Worm (Caenorhabditis elegans) whole organism, mixed stage, embryonic: ENCODE data around the gene pals-31.

ENCODE experiments used
- M03D4.4 ChIP-seq: sonication (generic microtip); optimal IDR thresholded peaks from 2 replicates; lab custom pipeline; 2017; ENCODE audit warnings: mild to moderate bottlenecking, missing genetic modification characterization, missing compliant biosample characterization
- bed-3 ChIP-seq: fragments of 200-800 bp; sonication (Bioruptor generic); optimal IDR thresholded peaks from 3 replicates; lab custom pipeline; 2018; ENCODE audit warnings: mild to moderate bottlenecking, missing genetic modification characterization, moderate library complexity, missing compliant biosample characterization
- blmp-1 ChIP-seq: fragments of 150-350 bp; optimal IDR thresholded peaks from 2 replicates; lab custom pipeline; 2014; ENCODE audit warnings: missing biosample characterization, missing genetic modification characterization
- ceh-39 ChIP-seq: fragments of 150-350 bp; optimal IDR thresholded peaks from 2 replicates; lab custom pipeline; 2014; ENCODE audit warnings: missing biosample characterization, missing genetic modification characterization
- ceh-43 ChIP-seq: fragments of 200-800 bp; sonication (Bioruptor generic); optimal IDR thresholded peaks from 2 replicates; lab custom pipeline; 2018; ENCODE audit warnings: mild to moderate bottlenecking, missing genetic modification characterization, moderate library complexity, missing compliant biosample characterization
- ces-1 ChIP-seq: fragments of 150-350 bp; optimal IDR thresholded peaks from 2 replicates; lab custom pipeline; 2014; ENCODE audit warnings: missing biosample characterization, missing genetic modification reagents, missing genetic modification characterization
- cnd-1 ChIP-seq: fragments of 200-800 bp; sonication (Bioruptor generic); optimal IDR thresholded peaks from 2 replicates; lab custom pipeline; 2018; ENCODE audit warnings: mild to moderate bottlenecking, missing genetic modification characterization, missing compliant biosample characterization
- elt-1 ChIP-seq: sonication (generic microtip); optimal IDR thresholded peaks from 2 replicates; lab custom pipeline; 2017; ENCODE audit warnings: missing genetic modification characterization, mild to moderate bottlenecking, missing compliant biosample characterization, antibody characterized with exemption, moderate library complexity, borderline replicate concordance; ENCODE audit not compliant: insufficient read depth
- elt-3 ChIP-seq: fragments of 150-350 bp; optimal IDR thresholded peaks from 2 replicates; lab custom pipeline; 2014; ENCODE audit warnings: missing biosample characterization, missing genetic modification characterization
- flh-1 ChIP-seq: fragments of 200-800 bp; sonication (Bioruptor generic); optimal IDR thresholded peaks from 2 replicates; lab custom pipeline; 2018; ENCODE audit warnings: mild to moderate bottlenecking, missing genetic modification characterization, moderate library complexity, missing compliant biosample characterization
- ham-2 ChIP-seq: fragments of 200-800 bp; sonication (Bioruptor generic); optimal IDR thresholded peaks from 2 replicates; lab custom pipeline; 2018; ENCODE audit warnings: mild to moderate bottlenecking, missing genetic modification characterization, missing compliant biosample characterization
- hlh-1 ChIP-seq: fragments of 150-350 bp; optimal IDR thresholded peaks from 2 replicates; lab custom pipeline; 2014; ENCODE audit warnings: missing biosample characterization, missing genetic modification reagents, missing genetic modification characterization
- lin-13 ChIP-seq: fragments of 150-350 bp; optimal IDR thresholded peaks from 2 replicates; lab custom pipeline; 2014; ENCODE audit warnings: missing biosample characterization, missing genetic modification characterization
- lin-32 ChIP-seq: fragments of 200-800 bp; sonication (Bioruptor generic); optimal IDR thresholded peaks from 2 replicates; lab custom pipeline; 2018; ENCODE audit warnings: mild to moderate bottlenecking, missing genetic modification characterization, missing compliant biosample characterization
- lsy-2 ChIP-seq: fragments of 150-350 bp; optimal IDR thresholded peaks from 2 replicates; lab custom pipeline; 2014; ENCODE audit warnings: missing biosample characterization, missing genetic modification characterization
- mab-5 ChIP-seq: fragments of 150-350 bp; optimal IDR thresholded peaks from 2 replicates; lab custom pipeline; 2014; ENCODE audit warnings: missing biosample characterization, missing genetic modification characterization
- mep-1 ChIP-seq: fragments of 150-350 bp; optimal IDR thresholded peaks from 2 replicates; lab custom pipeline; 2017; ENCODE audit warnings: missing biosample characterization, missing genetic modification reagents, missing genetic modification characterization, inconsistent platforms
- mls-2 ChIP-seq: sonication (generic microtip); optimal IDR thresholded peaks from 2 replicates; lab custom pipeline; 2016; ENCODE audit warnings: mild to moderate bottlenecking, missing genetic modification characterization, moderate library complexity, missing compliant biosample characterization
- nhr-12 ChIP-seq: fragments of 150-350 bp; optimal IDR thresholded peaks from 2 replicates; lab custom pipeline; 2014; ENCODE audit warnings: missing biosample characterization, missing genetic modification characterization
- nhr-2 ChIP-seq: fragments of 150-350 bp; optimal IDR thresholded peaks from 2 replicates; lab custom pipeline; 2014; ENCODE audit warnings: missing biosample characterization, missing genetic modification characterization
- nhr-237 ChIP-seq: fragments of 150-350 bp; optimal IDR thresholded peaks from 2 replicates; lab custom pipeline; 2014; ENCODE audit warnings: missing biosample characterization, missing genetic modification characterization
- nhr-28 ChIP-seq: fragments of 150-350 bp; optimal IDR thresholded peaks from 2 replicates; lab custom pipeline; 2014; ENCODE audit warnings: missing biosample characterization, missing genetic modification characterization
- nhr-76 ChIP-seq: sonication (generic microtip); optimal IDR thresholded peaks from 2 replicates; lab custom pipeline; 2017; ENCODE audit warnings: missing biosample characterization, missing genetic modification characterization
- pha-4 ChIP-seq: fragments of 150-350 bp; optimal IDR thresholded peaks from 2 replicates; lab custom pipeline; 2018; ENCODE audit warnings: missing biosample characterization, missing genetic modification reagents, missing genetic modification characterization
- snpc-4 ChIP-seq: fragments of 150-350 bp; optimal IDR thresholded peaks from 2 replicates; lab custom pipeline; 2014; ENCODE audit warnings: missing biosample characterization, missing genetic modification characterization
- sptf-1 ChIP-seq: sonication (generic microtip); optimal IDR thresholded peaks from 2 replicates; lab custom pipeline; 2017; ENCODE audit warnings: mild to moderate bottlenecking, missing genetic modification characterization, moderate library complexity, missing compliant biosample characterization
- tbx-8 ChIP-seq: fragments of 200-800 bp; sonication (Bioruptor generic); optimal IDR thresholded peaks from 2 replicates; lab custom pipeline; 2018; ENCODE audit warnings: mild to moderate bottlenecking, missing genetic modification characterization, moderate library complexity, missing compliant biosample characterization
- unc-120 ChIP-seq: sonication (generic microtip); optimal IDR thresholded peaks from 2 replicates; lab custom pipeline; 2017; ENCODE audit warnings: missing genetic modification characterization, missing compliant biosample characterization; ENCODE audit not compliant: poor library complexity, severe bottlenecking
- unc-39 ChIP-seq: fragments of 150-350 bp; optimal IDR thresholded peaks from 2 replicates; lab custom pipeline; 2014; ENCODE audit warnings: missing biosample characterization, missing genetic modification characterization
- unc-62 ChIP-seq: fragments of 150-350 bp; optimal IDR thresholded peaks from 2 replicates; lab custom pipeline; 2014; ENCODE audit warnings: missing biosample characterization, missing genetic modification reagents, missing genetic modification characterization
- zip-8 ChIP-seq: fragments of 150-350 bp; optimal IDR thresholded peaks from 2 replicates; lab custom pipeline; 2014; ENCODE audit warnings: missing biosample characterization, missing genetic modification characterization
- ztf-11 ChIP-seq: fragments of 150-350 bp; optimal IDR thresholded peaks from 2 replicates; lab custom pipeline; 2014; ENCODE audit warnings: missing biosample characterization, missing genetic modification characterization

The pals-31 gene

ce11 chrV:610217-610616 lies 26.2 kb upstream of the pals-31 start, which contains the start of gene nhr-90:
Gene nhr-90 (plus strand): TSS chrV:610512.
- no peak for TF ChIP-seq mab-5 (tag; lab: Kevin White, UChicago)
- no peak for TF ChIP-seq nhr-76
- TF ChIP-seq nhr-2 (tag; lab: Kevin White, UChicago): no peak
- TF ChIP-seq sptf-1: no peak
- TF ChIP-seq mep-1 (tag; lab: Kevin White, UChicago): no peak
- no peak for TF ChIP-seq blmp-1 (tag; lab: Kevin White, UChicago)
- no peak for TF ChIP-seq cnd-1 (tag; lab: Kevin White, UChicago)
- TF ChIP-seq nhr-237: no peak
- TF ChIP-seq, all 35 proteins: peak for 0

- TF ChIP-seq lsy-2 (no peak), pha-4 (tag; lab: Kevin White, UChicago) (no peak), nhr-237 (no peak), sptf-1 (no peak), nhr-28 (tag; lab: Kevin White, UChicago) (no peak), ham-2 (no peak), M03D4.4 (no peak), ces-1 (GFP tag; lab: Kevin White, UChicago) (no peak), tbx-8 (no peak), mep-1 (tag; lab: Kevin White, UChicago) (no peak), nhr-12 (tag; lab: Kevin White, UChicago) (no peak), cnd-1 (tag; lab: Kevin White, UChicago) (no peak)
Measured at ce11 chrV:615275-615674, 21.1 kb upstream of the pals-31 start, which contains the start of gene F48G7.13. Gene F48G7.13 (plus strand): TSS chrV:615575.

- TF ChIP-seq unc-39 (no peak), ztf-11 (tag; lab: Kevin White, UChicago) (no peak), tbx-8 (no peak), lsy-2 (no peak), M03D4.4 (no peak), ceh-43 (GFP tag; lab: Kevin White, UChicago) (no peak), hlh-1 (tag; lab: Kevin White, UChicago) (no peak), flh-1 (GFP tag; lab: Kevin White, UChicago) (no peak), elt-3 (tag; lab: Kevin White, UChicago) (no peak), ceh-39 (no peak), unc-62 (no peak), nhr-76 (no peak), lin-13 (tag; lab: Kevin White, UChicago) (no peak), lin-32 (GFP tag; lab: Kevin White, UChicago) (no peak)
Measured at ce11 chrV:617917-618316, 18.5 kb upstream of the pals-31 start.

ce11 chrV:619054-619453 lies 17.3 kb upstream of the pals-31 start, which contains the start of gene F48G7.4:
Gene F48G7.4 (plus strand): TSS chrV:619453.
- TF ChIP-seq nhr-237 (no peak), unc-62 (peak; percentile 86), ceh-43 (GFP tag; lab: Kevin White, UChicago) (no peak)

ce11 chrV:620987-621386 lies 15.4 kb upstream of the pals-31 start:
- no peak for TF ChIP-seq zip-8
- TF ChIP-seq, all 35 proteins: peak for 0

- no peak for TF ChIP-seq bed-3 (GFP tag; lab: Kevin White, UChicago)
- TF ChIP-seq zip-8: no peak
- TF ChIP-seq unc-39: no peak
- TF ChIP-seq unc-120 (tag; lab: Kevin White, UChicago): no peak
- no peak for TF ChIP-seq snpc-4 (tag; lab: Kevin White, UChicago)
- TF ChIP-seq elt-1 (tag; lab: Kevin White, UChicago): no peak
- TF ChIP-seq nhr-28 (tag; lab: Kevin White, UChicago): no peak
- no peak for TF ChIP-seq unc-62
- no peak for TF ChIP-seq mls-2 (tag; lab: Kevin White, UChicago)
Measured at ce11 chrV:622902-623301, 13.5 kb upstream of the pals-31 start, which contains the start of gene F48G7.5. Gene F48G7.5 (minus strand): TSS chrV:622935.
